Fruit fly (Drosophila melanogaster): ENCODE measurements around the gene CG9368.
A peak's percentile ranks its signal among the peaks of the same experiment; 100 is the strongest.

CG9368 gene

DNA sequence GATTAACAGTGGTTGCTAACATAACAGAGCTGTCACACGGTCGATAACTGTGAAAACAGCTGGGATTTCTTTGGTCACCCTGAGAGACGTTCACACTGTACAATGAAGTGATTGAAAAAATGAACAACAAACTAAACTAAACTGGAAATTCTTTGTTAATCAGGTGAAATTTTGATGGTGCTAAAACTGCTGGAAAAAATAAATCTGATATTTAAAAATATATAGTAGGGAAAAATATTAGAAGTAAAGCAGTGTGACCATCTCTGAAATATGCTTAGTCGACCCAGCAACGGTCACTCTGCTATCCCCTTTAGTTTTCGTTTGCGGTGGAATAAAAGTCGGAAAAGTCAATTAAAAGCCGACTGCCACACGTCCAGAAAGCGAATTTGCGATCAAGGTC lies 15.5 kb upstream of the CG9368 start, which contains the start of the genes CG9231 and CG9330 (continued):
- TF ChIP-seq CG11247 (GFP tag; IDR thresholded peaks at IDR 0.05) (no peak), CG2202 (tag; optimal IDR thresholded peaks at IDR 0.05) (no peak), CG12219 (GFP tag; optimal IDR thresholded peaks at IDR 0.05) (no peak), vvl (GFP tag; IDR thresholded peaks at IDR 0.05) (peak; percentile 50), sqz (GFP tag; optimal IDR thresholded peaks at IDR 0.05) (no peak), CG14860 (GFP tag; IDR thresholded peaks at IDR 0.05; ENCODE audit: partially characterized antibody) (no peak), CG9609 (GFP tag; optimal IDR thresholded peaks at IDR 0.05) (no peak), grn (GFP tag; optimal IDR thresholded peaks at IDR 0.05) (no peak), CG31388 (GFP tag; optimal IDR thresholded peaks at IDR 0.05) (no peak), Atf3 (GFP tag; optimal IDR thresholded peaks at IDR 0.05) (no peak), Fer3 (tag; optimal IDR thresholded peaks at IDR 0.05) (no peak), nom (GFP tag; optimal IDR thresholded peaks at IDR 0.05) (no peak), CG4404 (GFP tag; IDR thresholded peaks at IDR 0.05) (no peak), eve (GFP tag; optimal IDR thresholded peaks at IDR 0.05) (no peak), CG8359 (GFP tag; optimal IDR thresholded peaks at IDR 0.05; ENCODE audit: borderline replicate concordance) (no peak), zen (tag; optimal IDR thresholded peaks at IDR 0.05) (peak; percentile 27), CG7987 (GFP tag; optimal IDR thresholded peaks at IDR 0.05) (no peak), CG2199 (GFP tag; IDR thresholded peaks at IDR 0.05) (no peak), ewg (GFP tag; optimal IDR thresholded peaks at IDR 0.05) (peak; percentile 26), Adf1 (GFP tag; IDR thresholded peaks at IDR 0.05) (no peak), mam (GFP tag; optimal IDR thresholded peaks at IDR 0.05) (peak; percentile 2), Atf6 (GFP tag; IDR thresholded peaks at IDR 0.05) (no peak), CG17361 (GFP tag; IDR thresholded peaks at IDR 0.05) (peak; percentile 38; the same call in 1 of the 3 replicates), crol (GFP tag; IDR thresholded peaks at IDR 0.05) (no peak), CG10654 (GFP tag; optimal IDR thresholded peaks at IDR 0.05) (no peak), Dad (GFP tag; optimal IDR thresholded peaks at IDR 0.05) (peak; percentile 3), CG12071 (GFP tag; optimal IDR thresholded peaks at IDR 0.05) (no peak), trem (tag; optimal IDR thresholded peaks at IDR 0.05) (peak; percentile 84), Nf-YA (GFP tag; IDR thresholded peaks at IDR 0.05) (no peak), Atf-2 (GFP tag; optimal IDR thresholded peaks at IDR 0.05) (no peak), pnt (GFP tag; optimal IDR thresholded peaks at IDR 0.05) (no peak), CG12155 (GFP tag; optimal IDR thresholded peaks at IDR 0.05) (no peak), CG18011 (GFP tag; optimal IDR thresholded peaks at IDR 0.05) (no peak), Dip2 (GFP tag; IDR thresholded peaks at IDR 0.05) (no peak), CG6813 (GFP tag; optimal IDR thresholded peaks at IDR 0.05) (no peak), ranshi (GFP tag; IDR thresholded peaks at IDR 0.05) (no peak), CG14965 (GFP tag; optimal IDR thresholded peaks at IDR 0.05; ENCODE audit: borderline replicate concordance) (no peak), sug (tag; optimal IDR thresholded peaks at IDR 0.05) (peak; percentile 36), MTF-1 (GFP tag; optimal IDR thresholded peaks at IDR 0.05; ENCODE audit: borderline replicate concordance) (no peak), Side (GFP tag; optimal IDR thresholded peaks at IDR 0.05) (peak; percentile 5), Doc3 (GFP tag; IDR thresholded peaks at IDR 0.05; ENCODE audit: partially characterized antibody) (no peak), Hr39 (optimal IDR thresholded peaks at IDR 0.05) (no peak), Pdp1 (GFP tag; optimal IDR thresholded peaks at IDR 0.05) (peak; percentile 13 to 14), Nf-YB (GFP tag; optimal IDR thresholded peaks at IDR 0.05) (no peak), CG13424 (tag; optimal IDR thresholded peaks at IDR 0.05) (peak; percentile 16), Antp (GFP tag; optimal IDR thresholded peaks at IDR 0.05) (no peak), CG2678 (tag; optimal IDR thresholded peaks at IDR 0.05) (peak; percentile 28), CG9876 (GFP tag; optimal IDR thresholded peaks at IDR 0.05) (no peak), ase (GFP tag; IDR thresholded peaks at IDR 0.05) (no peak), unc-4 (GFP tag; IDR thresholded peaks at IDR 0.05; ENCODE audit: partially characterized antibody) (0 out of 2 replicates have a peak, but pooled peaks have one; percentile 53), sens-2 (GFP tag; IDR thresholded peaks at IDR 0.05) (no peak)
